Worm (Caenorhabditis elegans): Measurements from ENCODE around the gene pdf-1.

The pdf-1 gene

DNA sequence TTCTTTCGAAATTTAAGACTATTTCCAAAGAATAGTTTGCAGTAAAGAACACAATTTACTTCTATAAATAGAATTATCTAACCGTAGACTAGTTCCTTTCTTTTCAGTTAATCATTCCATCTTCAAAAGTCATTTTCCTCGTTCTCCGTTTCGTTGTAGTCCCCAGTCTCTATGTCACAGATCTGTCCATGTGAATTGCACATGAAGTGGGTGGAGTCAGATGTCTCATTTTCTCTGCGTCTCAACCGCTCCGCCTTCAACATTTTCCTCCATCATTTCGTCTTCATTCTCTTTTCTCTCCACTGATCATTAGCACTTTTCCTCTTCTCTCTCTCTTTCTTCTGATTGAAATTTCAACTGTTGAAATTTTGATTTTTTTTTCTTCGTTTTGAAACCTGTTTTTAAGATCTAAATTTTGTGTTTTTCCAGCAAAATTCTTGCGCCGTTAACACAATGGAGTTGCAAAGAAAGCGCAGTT, 14.7 kb downstream of the pdf-1 start, which contains the start of gene T07E3.4:
T07E3.4 (plus strand) TSS at position 428 of the 478 bp plus-strand sequence.
- no peak for TF ChIP-seq elt-4 (tag; optimal IDR thresholded peaks at IDR 0.05)
- TF ChIP-seq unc-55 (GFP tag; optimal IDR thresholded peaks at IDR 0.05) = peak; percentile 77
- TF ChIP-seq dve-1 (tag; optimal IDR thresholded peaks at IDR 0.05) = peak; percentile 24
- no peak for TF ChIP-seq gmeb-2 (tag; optimal IDR thresholded peaks at IDR 0.05)
- TF ChIP-seq hlh-6 (tag; optimal IDR thresholded peaks at IDR 0.05) = no peak
- no peak for TF ChIP-seq T23F11.4 (GFP tag; optimal IDR thresholded peaks at IDR 0.05)
- peak; percentile 35 for TF ChIP-seq unc-42 (tag; optimal IDR thresholded peaks at IDR 0.05)
- no peak for TF ChIP-seq C08G9.2 (tag; optimal IDR thresholded peaks at IDR 0.05)
- peak; percentile 38 for TF ChIP-seq nfya-1 (tag; optimal IDR thresholded peaks at IDR 0.05)
- TF ChIP-seq ztf-16 (tag; optimal IDR thresholded peaks at IDR 0.05) = no peak
- no peak for TF ChIP-seq tbx-2 (tag; optimal IDR thresholded peaks at IDR 0.05)
- peak; percentile 28 for TF ChIP-seq ceh-18 (tag; optimal IDR thresholded peaks at IDR 0.05)
- no peak for TF ChIP-seq ttx-3 (tag; optimal IDR thresholded peaks at IDR 0.05)
- TF ChIP-seq pha-4 (tag; optimal IDR thresholded peaks at IDR 0.05) = no peak

DNA sequence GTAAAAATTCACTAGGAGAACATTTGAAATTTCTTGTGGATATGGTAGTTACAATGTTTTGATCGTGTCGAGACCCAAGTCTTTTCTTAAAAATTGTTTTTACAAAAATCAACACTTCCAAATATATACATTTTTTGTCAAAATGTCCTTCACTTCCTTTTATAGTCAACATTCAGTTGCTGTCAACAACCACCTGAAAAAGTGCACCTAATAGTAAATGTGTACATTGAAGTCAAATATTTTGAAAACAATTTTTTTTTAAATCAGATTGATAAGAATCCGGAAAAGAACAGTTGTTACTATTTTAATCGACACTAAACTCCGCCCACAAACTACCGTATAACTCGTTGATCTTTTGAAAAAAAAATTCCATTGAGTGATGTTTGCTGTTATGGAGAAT, 16.6 kb downstream of the pdf-1 start:
- no peak for TF ChIP-seq eyg-1 (tag; optimal IDR thresholded peaks at IDR 0.05)

DNA sequence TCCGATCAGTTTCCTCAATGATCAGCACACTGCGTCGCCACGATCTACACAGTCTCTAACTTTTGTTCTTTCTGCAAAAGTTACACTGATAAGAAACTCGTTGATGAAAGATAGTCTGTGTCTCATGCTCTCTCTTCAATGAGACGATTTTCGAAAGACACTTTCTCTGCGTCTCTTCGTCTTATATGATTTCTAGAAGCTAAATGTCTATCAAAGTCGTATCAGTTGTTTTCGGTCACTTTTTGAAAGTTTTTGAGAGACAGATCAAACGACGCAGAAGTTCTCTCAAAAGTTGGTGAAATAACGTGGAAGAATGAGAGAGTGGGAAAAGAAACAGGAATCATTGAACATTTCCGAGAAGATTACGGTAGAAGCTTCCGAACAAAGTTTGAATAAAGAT, 17.1 kb downstream of the pdf-1 start:
- TF ChIP-seq elt-2 (tag; optimal IDR thresholded peaks at IDR 0.05) (peak; percentile 68), ceh-18 (tag; optimal IDR thresholded peaks at IDR 0.05) (peak; percentile 57), nfya-1 (tag; optimal IDR thresholded peaks at IDR 0.05) (peak; percentile 19), lin-11 (tag; optimal IDR thresholded peaks at IDR 0.05) (no peak), pha-2 (tag; optimal IDR thresholded peaks at IDR 0.05) (no peak), fkh-10 (GFP tag; optimal IDR thresholded peaks at IDR 0.05) (no peak), ceh-45 (GFP tag; IDR thresholded peaks at IDR 0.05) (no peak), unc-55 (GFP tag; optimal IDR thresholded peaks at IDR 0.05) (peak; percentile 44)

DNA sequence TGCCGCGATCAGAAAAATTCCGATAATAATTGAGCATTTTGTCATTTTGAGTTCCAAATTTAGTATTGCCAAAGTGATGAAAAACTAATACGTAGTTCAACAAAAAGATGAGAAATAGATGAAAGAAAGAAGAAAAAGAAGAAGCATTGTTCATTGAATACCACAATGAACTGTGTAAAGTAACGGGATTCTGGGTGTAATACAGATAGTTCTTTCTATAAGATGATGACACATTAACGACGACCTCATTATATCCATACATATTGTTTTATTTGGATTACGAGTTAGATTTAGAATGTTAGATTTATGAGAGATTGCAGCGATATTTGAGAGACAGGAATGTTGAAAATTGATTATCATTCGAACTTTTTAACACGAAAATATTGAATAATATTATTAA, 20.7 kb downstream of the pdf-1 start, which contains the start of gene K04C2.5:
K04C2.5 (minus strand) TSS at position 101 of the 400 bp plus-strand sequence.
- TF ChIP-seq fkh-6 (tag; optimal IDR thresholded peaks at IDR 0.05) (no peak), hlh-6 (tag; optimal IDR thresholded peaks at IDR 0.05) (no peak), gmeb-2 (tag; optimal IDR thresholded peaks at IDR 0.05) (no peak), zip-5 (tag; optimal IDR thresholded peaks at IDR 0.05) (no peak), tbx-2 (tag; optimal IDR thresholded peaks at IDR 0.05) (no peak), unc-55 (GFP tag; optimal IDR thresholded peaks at IDR 0.05) (no peak), ceh-31 (tag; optimal IDR thresholded peaks at IDR 0.05) (no peak), sdc-2 (tag; optimal IDR thresholded peaks at IDR 0.05) (no peak), nhr-11 (tag; optimal IDR thresholded peaks at IDR 0.05) (no peak), pag-3 (tag; optimal IDR thresholded peaks at IDR 0.05; ENCODE audit: borderline replicate concordance) (no peak), K09A11.1 (tag; optimal IDR thresholded peaks at IDR 0.05; ENCODE audit: insufficient read depth) (no peak), npax-4 (tag; optimal IDR thresholded peaks at IDR 0.05) (no peak), unc-86 (tag; optimal IDR thresholded peaks at IDR 0.05) (no peak), ceh-24 (tag; optimal IDR thresholded peaks at IDR 0.05) (no peak)

DNA sequence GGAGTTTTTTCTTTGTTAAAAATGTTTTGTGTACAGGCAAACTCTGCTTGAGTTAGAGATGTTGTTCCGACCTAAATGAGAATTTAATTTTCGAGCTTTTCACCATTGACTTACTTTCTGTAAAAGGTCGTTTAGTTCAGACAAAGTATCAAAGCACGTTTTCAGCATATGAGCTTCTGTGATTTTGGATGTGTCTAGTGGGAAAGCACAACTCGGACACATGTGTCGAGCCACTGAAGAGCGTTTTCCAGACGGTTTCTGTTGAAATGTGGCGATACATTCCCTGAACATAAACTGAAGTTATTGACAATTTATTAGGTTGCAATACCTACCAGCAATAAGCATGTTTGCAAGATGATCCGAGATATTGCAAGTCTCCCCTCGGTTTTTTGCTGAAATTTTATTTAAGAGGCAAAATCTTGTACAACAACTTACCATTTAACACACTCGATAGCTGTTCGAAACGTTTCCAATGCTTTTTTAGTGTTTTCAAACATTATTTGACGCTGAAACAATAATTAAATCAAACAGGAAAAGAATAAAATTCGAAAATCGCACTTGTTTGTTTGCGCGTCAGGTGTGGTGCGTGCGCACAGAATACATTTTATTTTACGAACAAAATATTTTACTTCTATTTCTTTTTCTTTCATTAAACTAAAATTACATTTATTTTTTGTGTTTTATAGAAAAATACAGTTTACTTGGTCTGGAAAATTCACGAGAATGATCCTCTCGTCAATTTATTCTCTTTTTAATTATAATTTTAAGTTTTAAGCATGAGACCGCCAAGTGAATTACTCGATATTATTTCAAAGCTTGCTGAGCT, 23.1 kb downstream of the pdf-1 start, which contains the start of the genes brd-1 and K04C2.2:
brd-1 (minus strand) TSS at position 506 of the 826 bp plus-strand sequence.
K04C2.2 (plus strand) TSS at position 776 of the 826 bp plus-strand sequence.
- TF ChIP-seq unc-86 (tag; optimal IDR thresholded peaks at IDR 0.05) (no peak), tbx-7 (tag; optimal IDR thresholded peaks at IDR 0.05) (no peak), pha-4 (tag; optimal IDR thresholded peaks at IDR 0.05) (no peak), pqm-1 (tag; optimal IDR thresholded peaks at IDR 0.05) (no peak), pros-1 (tag; optimal IDR thresholded peaks at IDR 0.05) (no peak)
